Worm (Caenorhabditis elegans): Measurements from ENCODE around the gene ivd-1.

DNA sequence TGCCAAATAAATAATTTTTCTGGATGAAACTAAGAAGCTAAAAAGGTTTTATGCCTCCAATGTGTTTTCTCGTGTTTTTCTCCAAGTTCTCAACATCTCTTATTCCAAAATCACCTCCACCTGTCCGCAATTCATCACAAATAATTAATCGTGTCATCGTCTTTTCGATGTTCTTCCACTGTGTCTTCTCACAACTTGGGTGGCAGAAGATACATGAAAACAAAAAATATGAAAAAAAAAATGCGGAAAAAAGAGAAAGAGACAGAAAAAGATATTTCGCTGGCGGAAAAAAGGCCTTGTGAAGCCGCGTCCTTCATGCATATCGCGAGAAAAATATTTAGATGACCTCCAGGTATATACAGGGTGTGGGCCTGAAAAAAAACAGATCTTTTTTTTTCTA is 14.8 kb downstream of the ivd-1 start:
- TF ChIP-seq dao-5 (tag; optimal IDR thresholded peaks at IDR 0.05) (no peak), him-1 (tag; optimal IDR thresholded peaks at IDR 0.05) (no peak)
